Fruit fly (Drosophila melanogaster): Measurements from ENCODE around the gene lmgA.
A peak's percentile ranks its signal among the peaks of the same experiment; 100 is the strongest.

The lmgA gene

DNA sequence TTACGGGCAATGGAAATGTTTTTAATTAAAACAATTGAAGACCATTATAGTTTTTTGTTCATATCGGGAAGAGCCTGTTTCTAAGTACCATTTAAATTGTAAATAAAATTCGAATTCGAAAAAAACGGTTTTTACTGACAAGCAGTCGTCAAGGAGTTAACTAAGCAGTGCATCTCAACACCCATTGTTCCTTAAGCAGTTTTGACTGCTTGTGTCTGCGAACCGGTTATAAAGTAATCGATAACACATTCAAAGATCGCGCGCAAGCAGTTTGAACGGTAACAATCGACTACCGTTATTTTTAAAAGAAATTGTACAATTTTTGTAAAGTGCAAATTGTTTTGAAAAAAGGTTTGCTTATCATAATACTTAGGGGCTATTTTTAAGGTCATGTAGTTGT is 50.4 kb downstream of the lmgA start (continued):
- TF ChIP-seq pita (GFP tag; optimal IDR thresholded peaks at IDR 0.05) (peak; percentile 12), sna (GFP tag; IDR thresholded peaks at IDR 0.05; ENCODE audit: partially characterized antibody) (no peak), nerfin-1 (tag; optimal IDR thresholded peaks at IDR 0.05) (no peak), CG7357 (GFP tag; IDR thresholded peaks at IDR 0.05) (no peak), otp (GFP tag; IDR thresholded peaks at IDR 0.05) (no peak), Adf1 (GFP tag; IDR thresholded peaks at IDR 0.05) (no peak), CG4707 (GFP tag; optimal IDR thresholded peaks at IDR 0.05) (no peak), ara (GFP tag; IDR thresholded peaks at IDR 0.05) (no peak), CG18011 (GFP tag; optimal IDR thresholded peaks at IDR 0.05) (no peak), danr (GFP tag; IDR thresholded peaks at IDR 0.05) (no peak), Dad (GFP tag; optimal IDR thresholded peaks at IDR 0.05) (no peak), CG7987 (GFP tag; optimal IDR thresholded peaks at IDR 0.05) (no peak), CG12219 (GFP tag; optimal IDR thresholded peaks at IDR 0.05) (no peak), gcm (GFP tag; optimal IDR thresholded peaks at IDR 0.05) (no peak), onecut (GFP tag; IDR thresholded peaks at IDR 0.05) (no peak), CG15514 (GFP tag; optimal IDR thresholded peaks at IDR 0.05) (peak; percentile 22), CG13123 (GFP tag; optimal IDR thresholded peaks at IDR 0.05) (no peak), slou (GFP tag; optimal IDR thresholded peaks at IDR 0.05) (no peak), Nf-YA (GFP tag; IDR thresholded peaks at IDR 0.05) (no peak), bigmax (GFP tag; optimal IDR thresholded peaks at IDR 0.05) (no peak), PHDP (tag; optimal IDR thresholded peaks at IDR 0.05) (no peak), pb (GFP tag; optimal IDR thresholded peaks at IDR 0.05) (no peak), lab (GFP tag; optimal IDR thresholded peaks at IDR 0.05) (no peak), tgo (GFP tag; IDR thresholded peaks at IDR 0.05) (no peak), CG4360 (GFP tag; IDR thresholded peaks at IDR 0.05) (no peak), Sox100B (GFP tag; optimal IDR thresholded peaks at IDR 0.05) (no peak), Hmx (GFP tag; optimal IDR thresholded peaks at IDR 0.05) (no peak), CG13296 (GFP tag; optimal IDR thresholded peaks at IDR 0.05) (no peak), Hr78 (GFP tag; optimal IDR thresholded peaks at IDR 0.05) (peak in 1 of 2 experiments; percentile 49), chif (GFP tag; optimal IDR thresholded peaks at IDR 0.05) (no peak), gem (tag; optimal IDR thresholded peaks at IDR 0.05) (no peak), tin (GFP tag; optimal IDR thresholded peaks at IDR 0.05) (no peak), BtbVII (GFP tag; optimal IDR thresholded peaks at IDR 0.05) (no peak), Poxn (GFP tag; IDR thresholded peaks at IDR 0.05) (no peak), jing (GFP tag; optimal IDR thresholded peaks at IDR 0.05) (no peak), Lhr (GFP tag; optimal IDR thresholded peaks at IDR 0.05) (peak; percentile 87), D19B (GFP tag; optimal IDR thresholded peaks at IDR 0.05) (no peak), gce (GFP tag; IDR thresholded peaks at IDR 0.05) (no peak), fd102C (GFP tag; optimal IDR thresholded peaks at IDR 0.05) (no peak), lov (optimal IDR thresholded peaks at IDR 0.05) (no peak), lov (GFP tag; IDR thresholded peaks at IDR 0.05) (no peak), CG14965 (GFP tag; optimal IDR thresholded peaks at IDR 0.05; ENCODE audit: borderline replicate concordance) (no peak), ERR (GFP tag; optimal IDR thresholded peaks at IDR 0.05) (no peak), CG31365 (tag; optimal IDR thresholded peaks at IDR 0.05) (peak; percentile 100), yki (optimal IDR thresholded peaks at IDR 0.05) (no peak), CG12769 (tag; optimal IDR thresholded peaks at IDR 0.05) (no peak), cad (GFP tag; optimal IDR thresholded peaks at IDR 0.05) (no peak), usp (GFP tag; optimal IDR thresholded peaks at IDR 0.05) (no peak), mld (GFP tag; IDR thresholded peaks at IDR 0.05; ENCODE audit: partially characterized antibody) (no peak), CG15601 (tag; optimal IDR thresholded peaks at IDR 0.05) (peak; percentile 20), Lim3 (GFP tag; IDR thresholded peaks at IDR 0.05) (no peak), CG10654 (GFP tag; optimal IDR thresholded peaks at IDR 0.05) (no peak)
